Worm (Caenorhabditis elegans) whole organism, young adult: Measurements from ENCODE around the gene nhr-4.

Source experiments
- ets-4 ChIP-seq: fragments of 200-800 bp; sonication (Bioruptor generic); optimal IDR thresholded peaks from 2 replicates; lab custom pipeline; 2018; ENCODE audit warnings: mild to moderate bottlenecking, missing genetic modification characterization, missing compliant biosample characterization
- him-1 ChIP-seq: sonication (generic microtip); optimal IDR thresholded peaks from 2 replicates; lab custom pipeline; 2016; ENCODE audit warnings: missing genotype, missing genetic modification reagents, missing genetic modification characterization, missing compliant biosample characterization
- lin-40 ChIP-seq: sonication (generic microtip); optimal IDR thresholded peaks from 2 replicates; lab custom pipeline; 2016; ENCODE audit warnings: missing genetic modification characterization, mild to moderate bottlenecking, missing compliant biosample characterization, missing genotype, missing genetic modification reagents
- nhr-80 ChIP-seq: sonication (generic microtip); optimal IDR thresholded peaks from 2 replicates; lab custom pipeline; 2016; ENCODE audit warnings: missing genetic modification characterization, missing compliant biosample characterization
- snpc-3.4 ChIP-seq: sonication (generic microtip); optimal IDR thresholded peaks from 2 replicates; lab custom pipeline; 2017; ENCODE audit warnings: missing genetic modification characterization, mild to moderate bottlenecking, missing compliant biosample characterization, antibody characterized with exemption, moderate library complexity, missing genotype, missing genetic modification reagents
- tbx-9 ChIP-seq: sonication (generic microtip); optimal IDR thresholded peaks from 2 replicates; lab custom pipeline; 2016; ENCODE audit warnings: borderline replicate concordance, missing genetic modification characterization, inconsistent platforms, missing compliant biosample characterization
- ztf-22 ChIP-seq: fragments of 200-800 bp; sonication (Bioruptor generic); optimal IDR thresholded peaks from 2 replicates; lab custom pipeline; 2018; ENCODE audit warnings: mild to moderate bottlenecking, missing genetic modification characterization, moderate library complexity, missing compliant biosample characterization

- TF ChIP-seq tbx-9 (tag; lab: Kevin White, UChicago), result no peak
- TF ChIP-seq ztf-22 (GFP tag; lab: Kevin White, UChicago), result no peak
- TF ChIP-seq him-1 (tag; lab: Kevin White, UChicago), result no peak
- TF ChIP-seq nhr-80 (tag; lab: Kevin White, UChicago), result no peak
- no peak for TF ChIP-seq lin-40 (tag; lab: Kevin White, UChicago)
- TF ChIP-seq snpc-3.4 (tag; lab: Kevin White, UChicago), result no peak
- no peak for TF ChIP-seq ets-4 (GFP tag; lab: Kevin White, UChicago)
Observed at ce11 chrIV:9832586-9832985, 46.5 kb upstream of the nhr-4 start, which contains the start of gene kin-21.
